Worm (Caenorhabditis elegans) whole organism, L3 larva: ENCODE results near the gene T04F3.5.

Source experiments
- R02D3.7 ChIP-seq: fragments of 150-350 bp; optimal IDR thresholded peaks from 2 replicates; lab custom pipeline; 2014; ENCODE audit warnings: missing biosample characterization, missing genetic modification characterization
- ZK546.5 ChIP-seq: sonication (generic microtip); optimal IDR thresholded peaks from 2 replicates; lab custom pipeline; 2017; ENCODE audit warnings: missing biosample characterization, missing genetic modification characterization
- aly-2 ChIP-seq: fragments of 150-350 bp; optimal IDR thresholded peaks from 2 replicates; lab custom pipeline; 2014; ENCODE audit warnings: missing biosample characterization, missing genetic modification characterization
- ama-1 ChIP-seq: fragments of 150-350 bp; optimal IDR thresholded peaks from 2 replicates; lab custom pipeline; 2018
- ceh-16 ChIP-seq: sonication (generic microtip); optimal IDR thresholded peaks from 2 replicates; lab custom pipeline; 2017; ENCODE audit warnings: missing biosample characterization, missing genetic modification characterization
- ceh-28 ChIP-seq: fragments of 150-350 bp; optimal IDR thresholded peaks from 2 replicates; lab custom pipeline; 2014; ENCODE audit warnings: missing biosample characterization, missing genetic modification reagents, missing genetic modification characterization
- ceh-82 ChIP-seq: fragments of 150-350 bp; optimal IDR thresholded peaks from 2 replicates; lab custom pipeline; 2014; ENCODE audit warnings: missing biosample characterization, missing genetic modification characterization
- ceh-9 ChIP-seq: sonication (generic microtip); optimal IDR thresholded peaks from 2 replicates; lab custom pipeline; 2018; ENCODE audit warnings: missing biosample characterization, missing genetic modification characterization
- daf-12 ChIP-seq: fragments of 150-350 bp; optimal IDR thresholded peaks from 2 replicates; lab custom pipeline; 2014; ENCODE audit warnings: missing biosample characterization, missing genetic modification reagents, missing genetic modification characterization
- egl-27 ChIP-seq: sonication (generic microtip); optimal IDR thresholded peaks from 4 replicates; lab custom pipeline; 2017; ENCODE audit warnings: missing biosample characterization, missing genetic modification reagents, missing genetic modification characterization
- egl-5 ChIP-seq: fragments of 150-350 bp; optimal IDR thresholded peaks from 2 replicates; lab custom pipeline; 2017; ENCODE audit warnings: missing biosample characterization, missing genetic modification reagents, missing genetic modification characterization, inconsistent platforms
- elt-1 ChIP-seq: fragments of 150-350 bp; optimal IDR thresholded peaks from 2 replicates; lab custom pipeline; 2014; ENCODE audit warnings: missing biosample characterization, missing genetic modification characterization
- elt-2 ChIP-seq: sonication (generic microtip); optimal IDR thresholded peaks from 2 replicates; lab custom pipeline; 2016; ENCODE audit warnings: missing genetic modification reagents, mild to moderate bottlenecking, missing genetic modification characterization, missing compliant biosample characterization
- elt-3 ChIP-seq, 3 experiments: fragments of 150-350 bp in 1 of 3; sonication (generic microtip) in 2 of 3; optimal IDR thresholded peaks; 2 replicates in 2 of 3; 4 replicates in 1 of 3; lab custom pipeline; 2014 to 2017; ENCODE audit warnings: missing biosample characterization in 3 of 3, missing genetic modification characterization in 3 of 3
- eor-1 ChIP-seq, 2 experiments: fragments of 150-350 bp; optimal IDR thresholded peaks; 2 replicates each; lab custom pipeline; 2014 to 2018; ENCODE audit warnings: missing biosample characterization in 2 of 2, missing genetic modification characterization in 2 of 2
- fkh-10 ChIP-seq: sonication (generic microtip); optimal IDR thresholded peaks from 2 replicates; lab custom pipeline; 2017; ENCODE audit warnings: missing biosample characterization, missing genetic modification reagents, missing genetic modification characterization
- fkh-2 ChIP-seq: fragments of 150-350 bp; optimal IDR thresholded peaks from 2 replicates; lab custom pipeline; 2014; ENCODE audit warnings: missing biosample characterization, missing genetic modification reagents, missing genetic modification characterization
- fos-1 ChIP-seq: fragments of 150-350 bp; optimal IDR thresholded peaks from 2 replicates; lab custom pipeline; 2014; ENCODE audit warnings: missing biosample characterization, missing genetic modification characterization
- hmg-11 ChIP-seq: sonication (generic microtip); optimal IDR thresholded peaks from 2 replicates; lab custom pipeline; 2016; ENCODE audit warnings: missing genetic modification characterization, missing compliant biosample characterization
- jun-1 ChIP-seq: fragments of 150-350 bp; optimal IDR thresholded peaks from 2 replicates; lab custom pipeline; 2014; ENCODE audit warnings: missing biosample characterization, missing genetic modification reagents, missing genetic modification characterization
- lin-15B ChIP-seq: fragments of 150-350 bp; optimal IDR thresholded peaks from 2 replicates; lab custom pipeline; 2014; ENCODE audit warnings: missing biosample characterization, missing genetic modification characterization
- lin-39 ChIP-seq: fragments of 150-350 bp; optimal IDR thresholded peaks from 2 replicates; lab custom pipeline; 2018; ENCODE audit warnings: missing biosample characterization, missing genetic modification reagents, missing genetic modification characterization
- lsy-12 ChIP-seq: sonication (generic microtip); optimal IDR thresholded peaks from 2 replicates; lab custom pipeline; 2016; ENCODE audit warnings: mild to moderate bottlenecking, missing genetic modification characterization, missing compliant biosample characterization
- mdl-1 ChIP-seq: fragments of 150-350 bp; optimal IDR thresholded peaks from 2 replicates; lab custom pipeline; 2014; ENCODE audit warnings: missing biosample characterization, missing genetic modification characterization
- mml-1 ChIP-seq: fragments of 150-350 bp; sonication (generic microtip); optimal IDR thresholded peaks from 3 replicates; lab custom pipeline; 2014; ENCODE audit warnings: missing biosample characterization, missing genetic modification characterization
- nfya-1 ChIP-seq: sonication (generic microtip); optimal IDR thresholded peaks from 2 replicates; lab custom pipeline; 2017; ENCODE audit warnings: missing genetic modification characterization, mild to moderate bottlenecking, missing compliant biosample characterization, antibody characterized with exemption, moderate library complexity; ENCODE audit not compliant: insufficient read depth
- nhr-11 ChIP-seq: fragments of 150-350 bp; optimal IDR thresholded peaks from 2 replicates; lab custom pipeline; 2014; ENCODE audit warnings: missing biosample characterization, missing genetic modification characterization
- nhr-12 ChIP-seq: fragments of 150-350 bp; optimal IDR thresholded peaks from 2 replicates; lab custom pipeline; 2014; ENCODE audit warnings: missing biosample characterization, missing genetic modification characterization
- nhr-23 ChIP-seq: fragments of 150-350 bp; optimal IDR thresholded peaks from 2 replicates; lab custom pipeline; 2014; ENCODE audit warnings: missing biosample characterization, missing genetic modification reagents, missing genetic modification characterization
- nhr-237 ChIP-seq: fragments of 150-350 bp; optimal IDR thresholded peaks from 2 replicates; lab custom pipeline; 2014; ENCODE audit warnings: missing biosample characterization, missing genetic modification characterization
- nhr-25 ChIP-seq: sonication (generic microtip); optimal IDR thresholded peaks from 2 replicates; lab custom pipeline; 2017; ENCODE audit warnings: missing biosample characterization, missing genetic modification characterization
- nhr-28 ChIP-seq: fragments of 150-350 bp; optimal IDR thresholded peaks from 2 replicates; lab custom pipeline; 2014; ENCODE audit warnings: missing biosample characterization, missing genetic modification characterization
- nhr-43 ChIP-seq: sonication (generic microtip); optimal IDR thresholded peaks from 2 replicates; lab custom pipeline; 2016; ENCODE audit warnings: mild to moderate bottlenecking, missing genetic modification characterization, missing compliant biosample characterization; ENCODE audit not compliant: poor library complexity, severe bottlenecking
- nhr-67 ChIP-seq: fragments of 150-350 bp; optimal IDR thresholded peaks from 2 replicates; lab custom pipeline; 2014; ENCODE audit warnings: missing biosample characterization, missing genetic modification characterization
- nhr-76 ChIP-seq: fragments of 150-350 bp; sonication (generic microtip); optimal IDR thresholded peaks from 5 replicates; lab custom pipeline; 2014; ENCODE audit warnings: missing biosample characterization, missing genetic modification characterization
- nhr-77 ChIP-seq: fragments of 150-350 bp; optimal IDR thresholded peaks from 2 replicates; lab custom pipeline; 2014; ENCODE audit warnings: missing biosample characterization, missing genetic modification characterization
- pha-4 ChIP-seq: fragments of 150-350 bp; optimal IDR thresholded peaks from 2 replicates; lab custom pipeline; 2014; ENCODE audit warnings: missing biosample characterization, missing genetic modification reagents, missing genetic modification characterization
- pqm-1 ChIP-seq: fragments of 150-350 bp; optimal IDR thresholded peaks from 2 replicates; lab custom pipeline; 2017; ENCODE audit warnings: missing biosample characterization, missing genetic modification characterization, inconsistent platforms
- sea-2 ChIP-seq: fragments of 150-350 bp; sonication (generic microtip); optimal IDR thresholded peaks from 4 replicates; lab custom pipeline; 2014; ENCODE audit warnings: missing biosample characterization, missing genetic modification reagents, missing genetic modification characterization
- skn-1 ChIP-seq: fragments of 150-350 bp; optimal IDR thresholded peaks from 2 replicates; lab custom pipeline; 2014; ENCODE audit warnings: missing biosample characterization, missing genetic modification characterization
- tbx-2 ChIP-seq: sonication (generic microtip); optimal IDR thresholded peaks from 2 replicates; lab custom pipeline; 2016; ENCODE audit warnings: mild to moderate bottlenecking, missing genetic modification characterization, missing compliant biosample characterization
- unc-39 ChIP-seq: sonication (generic microtip); optimal IDR thresholded peaks from 4 replicates; lab custom pipeline; 2017; ENCODE audit warnings: missing biosample characterization, missing genetic modification characterization
- unc-62 ChIP-seq: fragments of 150-350 bp; sonication (generic microtip); optimal IDR thresholded peaks from 4 replicates; lab custom pipeline; 2014; ENCODE audit warnings: missing biosample characterization, missing genetic modification reagents, missing genetic modification characterization
- zag-1 ChIP-seq: fragments of 150-350 bp; optimal IDR thresholded peaks from 2 replicates; lab custom pipeline; 2014; ENCODE audit warnings: missing biosample characterization, missing genetic modification characterization
- ztf-11 ChIP-seq: fragments of 150-350 bp; optimal IDR thresholded peaks from 2 replicates; lab custom pipeline; 2014; ENCODE audit warnings: missing biosample characterization, missing genetic modification characterization
- ztf-4 ChIP-seq: fragments of 150-350 bp; optimal IDR thresholded peaks from 2 replicates; lab custom pipeline; 2014; ENCODE audit warnings: missing biosample characterization, missing genetic modification characterization

T04F3.5 gene

ce11 chrV:11758635-11759034 lies 1.8 kb upstream of the T04F3.5 start, which contains the start of gene T04F3.3:
Gene T04F3.3 (plus strand): TSS chrV:11758935.
- no peak for TF ChIP-seq R02D3.7 (tag; lab: Kevin White, UChicago)
- TF ChIP-seq hmg-11 (tag; lab: Kevin White, UChicago): no peak
- TF ChIP-seq nhr-67 (tag; lab: Kevin White, UChicago): no peak
- no peak for TF ChIP-seq sea-2 (GFP tag; lab: Kevin White, UChicago)
- no peak for TF ChIP-seq nhr-11 (tag; lab: Kevin White, UChicago)
- TF ChIP-seq nhr-237: no peak
- no peak for TF ChIP-seq zag-1 (tag; lab: Kevin White, UChicago)
- TF ChIP-seq nhr-12 (tag; lab: Kevin White, UChicago): no peak
- no peak for TF ChIP-seq nhr-76
- no peak for TF ChIP-seq mdl-1
- no peak for TF ChIP-seq nhr-25 (tag; lab: Kevin White, UChicago)
- no peak for TF ChIP-seq lsy-12 (tag; lab: Kevin White, UChicago)
- TF ChIP-seq pqm-1 (tag; lab: Kevin White, UChicago): no peak
- TF ChIP-seq fkh-10 (GFP tag; lab: Kevin White, UChicago): no peak
- no peak for TF ChIP-seq egl-5 (tag; lab: Kevin White, UChicago)
- TF ChIP-seq egl-27 (tag; lab: Kevin White, UChicago): no peak
- no peak for TF ChIP-seq lin-39 (tag; lab: Kevin White, UChicago)

DNA sequence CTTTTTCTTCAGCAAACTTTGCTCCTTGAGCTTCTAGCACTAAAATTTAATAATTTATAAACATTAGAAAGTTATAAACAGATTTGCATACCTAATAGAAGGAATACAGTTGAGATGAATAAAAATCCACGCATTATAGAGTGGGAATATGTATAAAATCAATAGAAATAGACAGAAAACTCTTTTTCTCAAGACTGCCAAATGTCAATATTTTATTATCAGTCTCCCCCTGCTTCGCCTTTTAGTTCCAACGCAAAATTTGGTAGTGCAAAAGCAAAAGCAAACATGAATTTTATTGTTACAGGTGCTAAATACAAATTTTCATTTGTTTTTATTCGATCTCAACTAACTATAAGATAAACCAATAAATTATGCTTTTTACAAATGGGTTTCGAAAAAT lies 2.4 kb downstream of the T04F3.5 start, which contains the start of gene T04F3.4:
Gene T04F3.4, minus strand, starts transcription at position 187 of the 400 bp plus-strand sequence.
- TF ChIP-seq elt-2 (peak; percentile 4), unc-62 (GFP tag; lab: Kevin White, UChicago) (no peak), ceh-28 (peak; percentile 8), pha-4 (tag; lab: Kevin White, UChicago) (peak; percentile 24)

- TF ChIP-seq eor-1 (tag; optimal IDR thresholded peaks at IDR 0.05; lab: Kevin White, UChicago): no peak
- TF ChIP-seq ama-1 (lab: Kevin White, UChicago): no peak
- TF ChIP-seq R02D3.7 (tag; lab: Kevin White, UChicago): peak; percentile 97
- no peak for TF ChIP-seq ztf-4 (tag; lab: Kevin White, UChicago)
- TF ChIP-seq jun-1 (tag; lab: Kevin White, UChicago): peak; percentile 72
- peak; percentile 86 for TF ChIP-seq fkh-10 (GFP tag; lab: Kevin White, UChicago)
- no peak for TF ChIP-seq unc-62 (GFP tag; lab: Kevin White, UChicago)
- no peak for TF ChIP-seq nhr-67 (tag; lab: Kevin White, UChicago)
- peak; percentile 83 for TF ChIP-seq hmg-11 (tag; lab: Kevin White, UChicago)
- no peak for TF ChIP-seq nhr-12 (tag; lab: Kevin White, UChicago)
- TF ChIP-seq nhr-43: peak; percentile 82
- TF ChIP-seq lin-15B: peak; percentile 83
- no peak for TF ChIP-seq ceh-9 (tag; lab: Kevin White, UChicago)
- TF ChIP-seq fos-1 (tag; lab: Kevin White, UChicago): no peak
- no peak for TF ChIP-seq nhr-237
- no peak for TF ChIP-seq lin-39 (tag; lab: Kevin White, UChicago)
- TF ChIP-seq zag-1 (tag; lab: Kevin White, UChicago): no peak
- TF ChIP-seq mml-1 (tag; lab: Kevin White, UChicago): no peak
- TF ChIP-seq fkh-2 (tag; lab: Kevin White, UChicago): no peak
- peak; percentile 49 for TF ChIP-seq nhr-25 (tag; lab: Kevin White, UChicago)
- TF ChIP-seq egl-27 (tag; lab: Kevin White, UChicago): no peak
- peak; percentile 86 for TF ChIP-seq ceh-28
- TF ChIP-seq nhr-76: no peak
- TF ChIP-seq sea-2 (GFP tag; lab: Kevin White, UChicago): no peak
- TF ChIP-seq mdl-1: no peak
- peak; percentile 10 for TF ChIP-seq egl-5 (tag; lab: Kevin White, UChicago)
- TF ChIP-seq tbx-2 (tag; lab: Kevin White, UChicago): peak; percentile 84
- TF ChIP-seq elt-3 (tag; optimal IDR thresholded peaks at IDR 0.05; lab: Kevin White, UChicago): no peak
- TF ChIP-seq ceh-16: no peak
- TF ChIP-seq pqm-1 (tag; lab: Kevin White, UChicago): peak; percentile 53
- peak; percentile 14 for TF ChIP-seq nhr-11 (tag; lab: Kevin White, UChicago)
- TF ChIP-seq elt-2: peak; percentile 61
- TF ChIP-seq nhr-23 (tag; lab: Kevin White, UChicago): peak; percentile 84
- TF ChIP-seq unc-39 (tag; lab: Kevin White, UChicago): no peak
- peak; percentile 20 for TF ChIP-seq skn-1 (tag; lab: Kevin White, UChicago)
- peak; percentile 88 for TF ChIP-seq pha-4 (tag; lab: Kevin White, UChicago)
- peak; percentile 34 for TF ChIP-seq ceh-82 (tag; lab: Kevin White, UChicago)
- TF ChIP-seq daf-12: no peak
- peak; percentile 36 for TF ChIP-seq elt-1 (tag; lab: Kevin White, UChicago)
- TF ChIP-seq nhr-28 (tag; lab: Kevin White, UChicago): no peak
- peak; percentile 94 for TF ChIP-seq nfya-1
- no peak for TF ChIP-seq ZK546.5 (tag; lab: Kevin White, UChicago)
- peak; percentile 95 for TF ChIP-seq lsy-12 (tag; lab: Kevin White, UChicago)
- peak; percentile 7 for TF ChIP-seq aly-2
- TF ChIP-seq ztf-11: no peak
- TF ChIP-seq nhr-77 (tag; lab: Kevin White, UChicago): no peak
Measured at ce11 chrV:11764373-11764954, 4.0 kb downstream of the T04F3.5 start, which contains the start of the genes F55A11.1 and syx-5. Gene F55A11.1 (minus strand): TSS chrV:11764385. Gene syx-5 (plus strand): TSS chrV:11764904.
